Worm (Caenorhabditis elegans) whole organism, L3 larva: ENCODE results near the gene Y57G7A.2.

Experiments used
- ZK546.5 ChIP-seq: sonication (generic microtip); optimal IDR thresholded peaks from 2 replicates; lab custom pipeline; 2017; ENCODE audit warnings: missing biosample characterization, missing genetic modification characterization
- aly-2 ChIP-seq: fragments of 150-350 bp; optimal IDR thresholded peaks from 2 replicates; lab custom pipeline; 2014; ENCODE audit warnings: missing biosample characterization, missing genetic modification characterization
- elt-2 ChIP-seq: sonication (generic microtip); optimal IDR thresholded peaks from 2 replicates; lab custom pipeline; 2016; ENCODE audit warnings: missing genetic modification reagents, mild to moderate bottlenecking, missing genetic modification characterization, missing compliant biosample characterization
- elt-3 ChIP-seq, 3 experiments: fragments of 150-350 bp in 1 of 3; sonication (generic microtip) in 2 of 3; optimal IDR thresholded peaks; 2 replicates in 2 of 3; 4 replicates in 1 of 3; lab custom pipeline; 2014 to 2017; ENCODE audit warnings: missing biosample characterization in 3 of 3, missing genetic modification characterization in 3 of 3
- fos-1 ChIP-seq: fragments of 150-350 bp; optimal IDR thresholded peaks from 2 replicates; lab custom pipeline; 2014; ENCODE audit warnings: missing biosample characterization, missing genetic modification characterization
- lin-39 ChIP-seq: fragments of 150-350 bp; optimal IDR thresholded peaks from 2 replicates; lab custom pipeline; 2018; ENCODE audit warnings: missing biosample characterization, missing genetic modification reagents, missing genetic modification characterization
- nhr-12 ChIP-seq: fragments of 150-350 bp; optimal IDR thresholded peaks from 2 replicates; lab custom pipeline; 2014; ENCODE audit warnings: missing biosample characterization, missing genetic modification characterization
- nhr-67 ChIP-seq: fragments of 150-350 bp; optimal IDR thresholded peaks from 2 replicates; lab custom pipeline; 2014; ENCODE audit warnings: missing biosample characterization, missing genetic modification characterization
- nhr-76 ChIP-seq: fragments of 150-350 bp; sonication (generic microtip); optimal IDR thresholded peaks from 5 replicates; lab custom pipeline; 2014; ENCODE audit warnings: missing biosample characterization, missing genetic modification characterization
- pha-4 ChIP-seq: fragments of 150-350 bp; optimal IDR thresholded peaks from 2 replicates; lab custom pipeline; 2014; ENCODE audit warnings: missing biosample characterization, missing genetic modification reagents, missing genetic modification characterization
- pqm-1 ChIP-seq: fragments of 150-350 bp; optimal IDR thresholded peaks from 2 replicates; lab custom pipeline; 2017; ENCODE audit warnings: missing biosample characterization, missing genetic modification characterization, inconsistent platforms
- snpc-4 ChIP-seq: fragments of 150-350 bp; optimal IDR thresholded peaks from 2 replicates; lab custom pipeline; 2014; ENCODE audit warnings: missing biosample characterization, missing genetic modification characterization
- ztf-11 ChIP-seq: fragments of 150-350 bp; optimal IDR thresholded peaks from 2 replicates; lab custom pipeline; 2014; ENCODE audit warnings: missing biosample characterization, missing genetic modification characterization

- TF ChIP-seq pha-4 (tag; lab: Kevin White, UChicago) (peak; percentile 31), snpc-4 (tag; lab: Kevin White, UChicago) (no peak), elt-2 (tag; lab: Kevin White, UChicago) (no peak), nhr-67 (tag; lab: Kevin White, UChicago) (no peak), elt-3 (tag; optimal IDR thresholded peaks at IDR 0.05; lab: Kevin White, UChicago) (no peak), pqm-1 (tag; lab: Kevin White, UChicago) (no peak), nhr-12 (tag; lab: Kevin White, UChicago) (no peak), fos-1 (no peak), ZK546.5 (tag; lab: Kevin White, UChicago) (no peak), lin-39 (tag; lab: Kevin White, UChicago) (no peak), nhr-76 (tag; lab: Kevin White, UChicago) (no peak), aly-2 (tag; lab: Kevin White, UChicago) (no peak), ztf-11 (tag; lab: Kevin White, UChicago) (no peak)
Observed at ce11 chrII:1297044-1297696, 1.3 kb downstream of the Y57G7A.2 start.
